Fruit fly (Drosophila melanogaster) Kc167 (cell line): ENCODE data around the gene CG14247.

Experiments used
- Sin3A ChIP-seq: fragments of >200 bp; optimal IDR thresholded peaks from 2 replicates; lab custom pipeline; 2018; ENCODE audit warnings: missing external identifiers
- insv ChIP-seq: fragments of >200 bp; optimal IDR thresholded peaks from 3 replicates; lab custom pipeline; 2018; ENCODE audit warnings: missing external identifiers
- psq ChIP-seq: fragments of >200 bp; optimal IDR thresholded peaks from 2 replicates; lab custom pipeline; 2017; ENCODE audit warnings: missing external identifiers
- ttk ChIP-seq: sonication (Bioruptor generic); optimal IDR thresholded peaks from 2 replicates; lab custom pipeline; 2017; ENCODE audit warnings: missing external identifiers

DNA sequence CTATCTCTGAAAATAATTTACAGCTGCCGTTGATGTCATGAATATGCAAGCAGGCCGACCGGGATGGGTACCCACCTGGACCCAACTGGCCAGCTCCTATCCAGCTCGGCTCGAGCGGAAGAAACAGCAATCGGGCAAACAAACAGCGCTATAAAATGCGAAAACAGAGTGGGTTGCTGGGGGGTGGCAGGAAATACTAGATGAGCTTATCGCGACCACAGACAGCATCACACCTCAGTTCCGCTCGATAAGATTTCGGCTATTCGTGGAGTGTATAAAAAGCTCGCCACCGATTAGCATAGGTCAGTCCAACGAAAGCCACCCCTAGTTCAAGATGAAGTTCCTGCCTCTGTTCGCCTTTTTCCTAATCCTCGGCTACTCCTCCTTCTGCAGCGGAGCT lies 9.0 kb upstream of the CG14247 start, which contains the start of gene CG14245:
- TF ChIP-seq insv (no peak), ttk (no peak), Sin3A (lab: Kevin White, UChicago) (no peak), psq (lab: Kevin White, UChicago) (no peak)
